Fruit fly (Drosophila melanogaster) whole organism, embryonic: Measurements from ENCODE around the gene Gen.

Source experiments
- Asciz ChIP-seq: fragments of 200-800 bp; sonication (Bioruptor generic); optimal IDR thresholded peaks from 2 replicates; lab custom pipeline; 2017; ENCODE audit warnings: missing biosample characterization, mild to moderate bottlenecking, missing genetic modification characterization, missing genetic modification reagents
- Blimp-1 ChIP-seq: fragments of 200-800 bp; sonication (Bioruptor generic); optimal IDR thresholded peaks from 3 replicates; lab custom pipeline; 2018; ENCODE audit warnings: missing biosample characterization, missing genetic modification characterization, mild to moderate bottlenecking, moderate library complexity, missing genetic modification reagents
- CG1024 ChIP-seq: fragments of 200-800 bp; sonication (Bioruptor generic); IDR thresholded peaks from 2 replicates; pipeline ENCODE4 v1.3.6; 2022; ENCODE audit warnings: missing biosample characterization, missing genetic modification characterization
- CG10979 ChIP-seq: fragments of 200-800 bp; sonication (Bioruptor generic); optimal IDR thresholded peaks from 2 replicates; lab custom pipeline; 2018; ENCODE audit warnings: missing biosample characterization, mild to moderate bottlenecking, missing genetic modification characterization, moderate library complexity
- CG1233 ChIP-seq: fragments of 200-800 bp; sonication (Bioruptor generic); optimal IDR thresholded peaks from 4 replicates; lab custom pipeline; 2018; ENCODE audit warnings: missing biosample characterization, mild to moderate bottlenecking, missing genetic modification characterization
- CG13424 ChIP-seq: fragments of 200-800 bp; sonication (Bioruptor generic); optimal IDR thresholded peaks from 2 replicates; lab custom pipeline; 2019; ENCODE audit warnings: missing biosample characterization, mild to moderate bottlenecking, missing genetic modification characterization, moderate library complexity
- CG13894 ChIP-seq: fragments of 200-800 bp; sonication (Bioruptor generic); optimal IDR thresholded peaks from 3 replicates; lab custom pipeline; 2018; ENCODE audit warnings: missing biosample characterization, mild to moderate bottlenecking, missing genetic modification characterization, moderate library complexity
- CG14014 ChIP-seq: fragments of 200-800 bp; sonication (Bioruptor generic); IDR thresholded peaks from 2 replicates; pipeline ENCODE4 v1.3.6; 2022; ENCODE audit warnings: missing biosample characterization, missing genetic modification characterization
- CG15514 ChIP-seq: fragments of 200-800 bp; sonication (Bioruptor generic); optimal IDR thresholded peaks from 3 replicates; lab custom pipeline; 2017; ENCODE audit warnings: missing biosample characterization, missing genetic modification characterization, mild to moderate bottlenecking, moderate library complexity, missing genetic modification reagents
- CG16863 ChIP-seq: fragments of 200-800 bp; sonication (Bioruptor generic); optimal IDR thresholded peaks from 3 replicates; lab custom pipeline; 2016; ENCODE audit warnings: missing biosample characterization, missing genetic modification characterization
- CG17186 ChIP-seq: fragments of 200-800 bp; sonication (Bioruptor generic); optimal IDR thresholded peaks from 3 replicates; lab custom pipeline; 2017; ENCODE audit warnings: missing biosample characterization, missing genetic modification reagents, missing genetic modification characterization
- CG17612 ChIP-seq: fragments of 200-800 bp; sonication (Bioruptor generic); IDR thresholded peaks from 2 replicates; pipeline ENCODE4 v1.3.6; 2022; ENCODE audit warnings: missing biosample characterization, missing genetic modification characterization
- CG1832 ChIP-seq: fragments of 200-800 bp; sonication (Bioruptor generic); optimal IDR thresholded peaks from 2 replicates; lab custom pipeline; 2017; ENCODE audit warnings: missing biosample characterization, mild to moderate bottlenecking, missing genetic modification characterization, inconsistent platforms
- CG2120 ChIP-seq: fragments of 200-800 bp; sonication (Bioruptor generic); optimal IDR thresholded peaks from 3 replicates; lab custom pipeline; 2016; ENCODE audit warnings: missing biosample characterization, missing genetic modification characterization
- CG2678 ChIP-seq: fragments of 200-800 bp; sonication (Bioruptor generic); optimal IDR thresholded peaks from 3 replicates; lab custom pipeline; 2019; ENCODE audit warnings: missing biosample characterization, mild to moderate bottlenecking, missing genetic modification characterization, moderate library complexity
- CG3281 ChIP-seq: fragments of 200-800 bp; sonication (Bioruptor generic); optimal IDR thresholded peaks from 3 replicates; lab custom pipeline; 2017; ENCODE audit warnings: missing biosample characterization, mild to moderate bottlenecking, missing genetic modification characterization
- CG6683 ChIP-seq: fragments of 200-800 bp; sonication (Bioruptor generic); optimal IDR thresholded peaks from 2 replicates; lab custom pipeline; 2017; ENCODE audit warnings: missing biosample characterization, mild to moderate bottlenecking, missing genetic modification characterization, missing genetic modification reagents
- CG7556 ChIP-seq: fragments of 200-800 bp; sonication (Bioruptor generic); optimal IDR thresholded peaks from 2 replicates; lab custom pipeline; 2017; ENCODE audit warnings: missing biosample characterization, mild to moderate bottlenecking, missing genetic modification characterization
- CG7839 ChIP-seq: fragments of 200-800 bp; sonication (Bioruptor generic); optimal IDR thresholded peaks from 3 replicates; lab custom pipeline; 2018; ENCODE audit warnings: missing biosample characterization, mild to moderate bottlenecking, missing genetic modification characterization, moderate library complexity
- CG7963 ChIP-seq: fragments of 200-800 bp; sonication (Bioruptor generic); IDR thresholded peaks from 3 replicates; pipeline ENCODE4 v1.3.6; 2022; ENCODE audit warnings: missing biosample characterization, missing genetic modification characterization; ENCODE audit not compliant: partially characterized antibody
- CG8388 ChIP-seq: fragments of 200-800 bp; sonication (Bioruptor generic); optimal IDR thresholded peaks from 2 replicates; lab custom pipeline; 2019; ENCODE audit warnings: missing biosample characterization, mild to moderate bottlenecking, missing genetic modification characterization, moderate library complexity
- HHEX ChIP-seq: fragments of 200-800 bp; sonication (Bioruptor generic); optimal IDR thresholded peaks from 3 replicates; lab custom pipeline; 2017; ENCODE audit warnings: missing biosample characterization, mild to moderate bottlenecking, missing genetic modification characterization, missing genetic modification reagents
- Hmr ChIP-seq: fragments of 200-800 bp; sonication (Bioruptor generic); optimal IDR thresholded peaks from 3 replicates; lab custom pipeline; 2017; ENCODE audit warnings: mild to moderate bottlenecking, missing biosample characterization, missing genetic modification reagents, missing genetic modification characterization
- Mrtf ChIP-seq: fragments of 200-800 bp; sonication (Bioruptor generic); IDR thresholded peaks from 3 replicates; pipeline ENCODE4 v1.3.6; 2022; ENCODE audit warnings: missing biosample characterization, missing genetic modification characterization
- Neu2 ChIP-seq: fragments of 200-800 bp; sonication (Bioruptor generic); optimal IDR thresholded peaks from 3 replicates; lab custom pipeline; 2016; ENCODE audit warnings: missing biosample characterization, missing genetic modification characterization, borderline replicate concordance
- PHDP ChIP-seq: fragments of 200-800 bp; sonication (Bioruptor generic); optimal IDR thresholded peaks from 3 replicates; lab custom pipeline; 2018; ENCODE audit warnings: missing biosample characterization, mild to moderate bottlenecking, missing genetic modification characterization, moderate library complexity
- bab2 ChIP-seq: fragments of 200-800 bp; sonication (Bioruptor generic); optimal IDR thresholded peaks from 2 replicates; lab custom pipeline; 2016; ENCODE audit warnings: missing biosample characterization, missing genetic modification characterization
- bsh ChIP-seq, 2 experiments: fragments of 200-800 bp; sonication (Bioruptor generic); optimal IDR thresholded peaks; 2 replicates each; lab custom pipeline; 2017 to 2018; ENCODE audit warnings: mild to moderate bottlenecking in 2 of 2, missing biosample characterization in 2 of 2, missing genetic modification characterization in 2 of 2, moderate library complexity in 1 of 2
- cato ChIP-seq: fragments of 200-800 bp; sonication (Bioruptor generic); optimal IDR thresholded peaks from 2 replicates; lab custom pipeline; 2016; ENCODE audit warnings: missing biosample characterization, missing genetic modification characterization, borderline replicate concordance
- caup ChIP-seq: fragments of 200-800 bp; sonication (Bioruptor generic); optimal IDR thresholded peaks from 3 replicates; lab custom pipeline; 2017; ENCODE audit warnings: missing biosample characterization, mild to moderate bottlenecking, missing genetic modification characterization, moderate library complexity; ENCODE audit not compliant: severe bottlenecking
- dysf ChIP-seq: fragments of 200-800 bp; sonication (Bioruptor generic); IDR thresholded peaks from 3 replicates; pipeline ENCODE4 v1.3.6; 2022; ENCODE audit warnings: missing biosample characterization, missing genetic modification characterization
- esg ChIP-seq: fragments of 200-800 bp; sonication (Bioruptor generic); conservative IDR thresholded peaks from 2 replicates; pipeline ENCODE4 v1.3.6; 2022; ENCODE audit warnings: missing biosample characterization, missing genetic modification characterization
- fd3F ChIP-seq: fragments of 200-800 bp; sonication (Bioruptor generic); optimal IDR thresholded peaks from 2 replicates; lab custom pipeline; 2018; ENCODE audit warnings: missing biosample characterization, mild to moderate bottlenecking, missing genetic modification characterization, moderate library complexity
- fd96Cb ChIP-seq: fragments of 200-800 bp; sonication (Bioruptor generic); optimal IDR thresholded peaks from 2 replicates; lab custom pipeline; 2018; ENCODE audit warnings: missing biosample characterization, mild to moderate bottlenecking, missing genetic modification characterization, moderate library complexity
- gce ChIP-seq: fragments of 200-800 bp; sonication (Bioruptor generic); IDR thresholded peaks from 3 replicates; pipeline ENCODE4 v1.3.6; 2022; ENCODE audit warnings: missing biosample characterization, missing genetic modification characterization
- grau ChIP-seq: fragments of 200-800 bp; optimal IDR thresholded peaks from 3 replicates; lab custom pipeline; 2019; ENCODE audit warnings: missing biosample characterization, mild to moderate bottlenecking, missing genetic modification characterization, moderate library complexity
- gsb ChIP-seq: fragments of 200-800 bp; sonication (Bioruptor generic); IDR thresholded peaks from 2 replicates; pipeline ENCODE4 v1.3.6; 2022; ENCODE audit warnings: missing biosample characterization, missing genetic modification characterization
- kay ChIP-seq: fragments of 200-800 bp; sonication (Bioruptor generic); optimal IDR thresholded peaks from 2 replicates; lab custom pipeline; 2016; ENCODE audit warnings: missing biosample characterization, missing genetic modification characterization
- maf-S ChIP-seq: fragments of 200-800 bp; sonication (Bioruptor generic); optimal IDR thresholded peaks from 2 replicates; lab custom pipeline; 2016; ENCODE audit warnings: missing biosample characterization, missing genetic modification characterization
- nau ChIP-seq: fragments of 200-800 bp; sonication (Bioruptor generic); optimal IDR thresholded peaks from 3 replicates; lab custom pipeline; 2017; ENCODE audit warnings: missing biosample characterization, mild to moderate bottlenecking, missing genetic modification characterization, missing genetic modification reagents
- scrt ChIP-seq: fragments of 200-800 bp; sonication (Bioruptor generic); optimal IDR thresholded peaks from 2 replicates; lab custom pipeline; 2018; ENCODE audit warnings: missing biosample characterization, mild to moderate bottlenecking, missing genetic modification characterization, moderate library complexity
- sqz ChIP-seq: fragments of 200-800 bp; sonication (Bioruptor generic); optimal IDR thresholded peaks from 3 replicates; lab custom pipeline; 2018; ENCODE audit warnings: missing biosample characterization, mild to moderate bottlenecking, missing genetic modification characterization
- unpg ChIP-seq: fragments of 200-800 bp; sonication (Bioruptor generic); optimal IDR thresholded peaks from 3 replicates; lab custom pipeline; 2018; ENCODE audit warnings: missing biosample characterization, mild to moderate bottlenecking, missing genetic modification characterization, moderate library complexity
- vfl ChIP-seq: fragments of 200-800 bp; sonication (Bioruptor generic); optimal IDR thresholded peaks from 2 replicates; lab custom pipeline; 2016; ENCODE audit warnings: missing biosample characterization, missing genetic modification characterization
- wdn ChIP-seq: fragments of 200-800 bp; sonication (Bioruptor generic); IDR thresholded peaks from 2 replicates; pipeline ENCODE4 v1.3.6; 2022; ENCODE audit warnings: missing biosample characterization, missing genetic modification characterization

The Gen gene

dm6 chr3L:5182994-5183566 is 30.9 kb upstream of the Gen start (continued):
- TF ChIP-seq gsb (GFP tag; lab: Robert Waterston, UW): no peak
- 0 out of 3 replicates have a peak, but pooled peaks have one; percentile 30 for TF ChIP-seq dysf
- TF ChIP-seq CG1233 (GFP tag; lab: Kevin White, UChicago): no peak
- no peak for TF ChIP-seq CG16863 (GFP tag; lab: Kevin White, UChicago)
- TF ChIP-seq CG1832 (GFP tag; lab: Kevin White, UChicago): no peak
- TF ChIP-seq Neu2 (GFP tag; lab: Kevin White, UChicago): no peak
- no peak for TF ChIP-seq CG7556
- TF ChIP-seq esg (GFP tag; lab: Robert Waterston, UW): 0 out of 2 replicates have a peak, but pooled peaks have one; percentile 11

DNA sequence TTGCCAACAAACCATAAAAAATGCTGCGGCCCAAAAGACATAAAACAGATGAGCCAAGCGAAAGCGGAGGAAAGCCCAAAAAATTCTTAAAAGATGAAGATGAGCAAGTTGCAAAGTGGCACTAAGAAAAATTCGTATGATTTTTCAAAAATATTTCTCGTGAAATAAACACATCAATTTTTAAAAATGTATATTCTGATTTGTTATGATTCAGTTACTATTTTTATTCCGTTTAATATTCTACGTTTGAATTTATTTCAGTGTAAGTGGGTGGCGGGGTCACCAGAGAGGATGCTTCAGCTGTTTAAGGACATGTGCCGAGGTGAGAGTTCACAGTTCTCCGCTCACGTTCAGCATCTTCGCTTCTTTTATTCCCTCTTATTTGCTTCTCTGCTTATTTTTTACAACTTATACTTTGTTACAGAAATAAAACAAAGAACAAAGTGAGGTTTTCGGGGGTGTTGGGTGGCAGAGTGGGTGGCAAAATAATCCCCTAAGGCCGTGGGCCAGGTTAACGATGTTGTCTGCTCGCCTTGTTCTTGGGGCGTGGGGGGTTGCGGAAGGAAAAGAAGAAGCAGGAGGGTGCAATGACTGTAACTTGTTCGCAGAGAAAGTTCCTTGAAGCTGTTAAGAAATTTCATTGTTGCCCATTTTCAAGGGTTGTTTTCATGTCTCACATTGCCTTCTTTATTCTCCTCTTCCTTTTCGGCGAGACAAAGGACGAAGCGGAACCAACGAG is 30.2 kb upstream of the Gen start:
- peak; percentile 65 for TF ChIP-seq CG2120
- peak; percentile 17 for TF ChIP-seq CG1233 (GFP tag; lab: Kevin White, UChicago)
- TF ChIP-seq CG17186 (GFP tag; lab: Kevin White, UChicago): no peak
- peak; percentile 48 for TF ChIP-seq CG13424 (tag; lab: Kevin White, UChicago)
- TF ChIP-seq Asciz (GFP tag; lab: Kevin White, UChicago): peak; percentile 44
- no peak for TF ChIP-seq CG7963 (GFP tag; lab: Robert Waterston, UW)
- peak; percentile 31 for TF ChIP-seq CG6683 (GFP tag; lab: Kevin White, UChicago)
- TF ChIP-seq bsh (GFP tag; optimal IDR thresholded peaks at IDR 0.05; lab: Kevin White, UChicago): peak in 1 of 2 experiments; percentile 52
- TF ChIP-seq bab2 (GFP tag; lab: Kevin White, UChicago): peak; percentile 17
- peak; percentile 41 for TF ChIP-seq Blimp-1 (GFP tag; lab: Kevin White, UChicago)
- peak; percentile 35 for TF ChIP-seq scrt (GFP tag; lab: Kevin White, UChicago)
- TF ChIP-seq gce: peak; percentile 33; the same call in 1 of the 3 replicates
- peak; percentile 26 for TF ChIP-seq HHEX
- 0 out of 3 replicates have a peak, but pooled peaks have one; percentile 45 for TF ChIP-seq Mrtf (GFP tag; lab: Robert Waterston, UW)
- TF ChIP-seq CG8388 (GFP tag; lab: Kevin White, UChicago): peak; percentile 41
- no peak for TF ChIP-seq cato (GFP tag; lab: Kevin White, UChicago)
- TF ChIP-seq caup: peak; percentile 43
- TF ChIP-seq Hmr (GFP tag; lab: Kevin White, UChicago): peak; percentile 75
- peak; percentile 41 for TF ChIP-seq CG10979 (tag; lab: Kevin White, UChicago)
- TF ChIP-seq CG2678 (tag; lab: Kevin White, UChicago): peak; percentile 72
- TF ChIP-seq CG7839 (tag; lab: Kevin White, UChicago): peak; percentile 59
- peak; percentile 59 for TF ChIP-seq PHDP (tag; lab: Kevin White, UChicago)
- peak; percentile 38 for TF ChIP-seq unpg
- TF ChIP-seq maf-S: peak; percentile 6
- TF ChIP-seq CG3281: peak; percentile 51
- peak; percentile 19 for TF ChIP-seq fd3F (GFP tag; lab: Kevin White, UChicago)
- peak; percentile 27; the same call in 1 of the 2 replicates for TF ChIP-seq wdn (GFP tag; lab: Robert Waterston, UW)
- TF ChIP-seq fd96Cb: peak; percentile 30
- TF ChIP-seq vfl (GFP tag; lab: Kevin White, UChicago): no peak
- TF ChIP-seq grau (tag; lab: Kevin White, UChicago): peak; percentile 60
- TF ChIP-seq nau (GFP tag; lab: Kevin White, UChicago): peak; percentile 56
- TF ChIP-seq CG17612 (GFP tag; lab: Robert Waterston, UW): no peak
- TF ChIP-seq CG1024 (GFP tag; lab: Robert Waterston, UW): no peak
- peak; percentile 26 for TF ChIP-seq CG13894 (tag; lab: Kevin White, UChicago)
- TF ChIP-seq kay (GFP tag; lab: Kevin White, UChicago): no peak
- TF ChIP-seq sqz: peak; percentile 8
- TF ChIP-seq CG14014: peak; percentile 51; the same call in 1 of the 2 replicates
- TF ChIP-seq CG15514 (GFP tag; lab: Kevin White, UChicago): peak; percentile 17
